Worm (Caenorhabditis elegans): ENCODE data around the gene T25B2.4.

Gene T25B2.4

ce11 chrX:6219892-6220291 is 41.8 kb downstream of the T25B2.4 start (continued):
- peak in 1 of 2 experiments; percentile 48 for TF ChIP-seq lsy-2 (tag; optimal IDR thresholded peaks at IDR 0.05)
- peak; percentile 66 for TF ChIP-seq lin-14 (GFP tag; optimal IDR thresholded peaks at IDR 0.05)
- no peak for TF ChIP-seq elt-2 (tag; optimal IDR thresholded peaks at IDR 0.05)
- no peak for TF ChIP-seq unc-62 (GFP tag; optimal IDR thresholded peaks at IDR 0.05)
- TF ChIP-seq nhr-77 (tag; optimal IDR thresholded peaks at IDR 0.05) = peak; percentile 14
- no peak for TF ChIP-seq ceh-63 (GFP tag; optimal IDR thresholded peaks at IDR 0.05)
- TF ChIP-seq nhr-11 (tag; optimal IDR thresholded peaks at IDR 0.05) = no peak
- peak; percentile 55 for TF ChIP-seq tbx-2 (tag; optimal IDR thresholded peaks at IDR 0.05)
- TF ChIP-seq skn-1 (tag; optimal IDR thresholded peaks at IDR 0.05) = peak; percentile 23
- TF ChIP-seq F16B12.6 (tag; optimal IDR thresholded peaks at IDR 0.05) = no peak
- TF ChIP-seq snu-23 (GFP tag; optimal IDR thresholded peaks at IDR 0.05) = peak; percentile 76
- peak; percentile 72 for TF ChIP-seq nhr-19 (GFP tag; conservative IDR thresholded peaks at IDR 0.05)
- TF ChIP-seq mep-1 (tag; optimal IDR thresholded peaks at IDR 0.05) = peak; percentile 56
- peak; percentile 64 for TF ChIP-seq xbp-1 (tag; optimal IDR thresholded peaks at IDR 0.05)
- peak in 1 of 6 experiments; percentile 58 for TF ChIP-seq elt-3 (tag; optimal IDR thresholded peaks at IDR 0.05)
- TF ChIP-seq lir-3 (tag; optimal IDR thresholded peaks at IDR 0.05; ENCODE audit: poor library complexity) = peak; percentile 23
- no peak for TF ChIP-seq alr-1 (tag; optimal IDR thresholded peaks at IDR 0.05; ENCODE audit: borderline replicate concordance)
- no peak for TF ChIP-seq nhr-12 (tag; optimal IDR thresholded peaks at IDR 0.05)
- peak; percentile 67 for TF ChIP-seq nhr-90 (tag; optimal IDR thresholded peaks at IDR 0.05; ENCODE audit: poor library complexity)
- TF ChIP-seq fos-1 (tag; optimal IDR thresholded peaks at IDR 0.05) = peak; percentile 27
- no peak for TF ChIP-seq ztf-11 (tag; optimal IDR thresholded peaks at IDR 0.05)
- TF ChIP-seq blmp-1 (tag; optimal IDR thresholded peaks at IDR 0.05) = no peak
- peak; percentile 46 for TF ChIP-seq fkh-8 (tag; optimal IDR thresholded peaks at IDR 0.05)
- TF ChIP-seq unc-30 (tag; optimal IDR thresholded peaks at IDR 0.05) = no peak
- TF ChIP-seq grh-1 (GFP tag; IDR thresholded peaks at IDR 0.05) = no peak
- TF ChIP-seq swsn-7 (tag; optimal IDR thresholded peaks at IDR 0.05) = peak; percentile 50
- no peak for TF ChIP-seq sox-4 (tag; optimal IDR thresholded peaks at IDR 0.05)
- no peak for TF ChIP-seq nhr-84 (tag; optimal IDR thresholded peaks at IDR 0.05)
- TF ChIP-seq fkh-10 (GFP tag; optimal IDR thresholded peaks at IDR 0.05) = no peak
- TF ChIP-seq C04F5.9 (tag; optimal IDR thresholded peaks at IDR 0.05) = no peak
- TF ChIP-seq sup-37 (GFP tag; optimal IDR thresholded peaks at IDR 0.05) = no peak
- peak; percentile 74 for TF ChIP-seq nhr-85 (tag)
- no peak for TF ChIP-seq nhr-76 (tag; optimal IDR thresholded peaks at IDR 0.05)
- TF ChIP-seq zip-4 (GFP tag; optimal IDR thresholded peaks at IDR 0.05) = no peak
- TF ChIP-seq C34B4.2 (tag; optimal IDR thresholded peaks at IDR 0.05) = no peak
- peak; percentile 75 for TF ChIP-seq nhr-47 (tag; optimal IDR thresholded peaks at IDR 0.05)
- peak; percentile 24 to 55 (median 31) for TF ChIP-seq ceh-82 (tag; optimal IDR thresholded peaks at IDR 0.05)

- TF ChIP-seq dsc-1 (tag; optimal IDR thresholded peaks at IDR 0.05) = peak; percentile 96
- TF ChIP-seq xbp-1 (tag; optimal IDR thresholded peaks at IDR 0.05) = no peak
- no peak for TF ChIP-seq Y116A8C.19 (tag; optimal IDR thresholded peaks at IDR 0.05; ENCODE audit: borderline replicate concordance)
- no peak for TF ChIP-seq ztf-11 (tag; optimal IDR thresholded peaks at IDR 0.05)
- TF ChIP-seq lin-15B (tag; optimal IDR thresholded peaks at IDR 0.05) = no peak
- TF ChIP-seq nhr-11 (tag; optimal IDR thresholded peaks at IDR 0.05) = no peak
- no peak for TF ChIP-seq efl-3 (GFP tag; optimal IDR thresholded peaks at IDR 0.05)
- TF ChIP-seq fkh-4 (tag; optimal IDR thresholded peaks at IDR 0.05; ENCODE audit: borderline replicate concordance) = peak; percentile 61
These were observed 43.1 kb downstream of the T25B2.4 start for ce11 chrX:6221097-6221496.

Data from whole organism, L1 larva.